Fruit fly (Drosophila melanogaster) whole organism, prepupa: ENCODE measurements around the gene RpL7-like.
A peak's percentile ranks its signal among the peaks of the same experiment; 100 is the strongest.

ENCODE experiments used
- CG10631 ChIP-seq: fragments of 200-800 bp; sonication (Bioruptor generic); optimal IDR thresholded peaks from 2 replicates; lab custom pipeline; 2016; ENCODE audit warnings: missing biosample characterization, missing genetic modification characterization
- CG10669 ChIP-seq: fragments of 200-800 bp; sonication (Bioruptor generic); optimal IDR thresholded peaks from 3 replicates; lab custom pipeline; 2018; ENCODE audit warnings: missing biosample characterization, mild to moderate bottlenecking, missing genetic modification characterization, moderate library complexity
- CG11294 ChIP-seq: fragments of 200-800 bp; sonication (Bioruptor generic); IDR thresholded peaks from 2 replicates; pipeline ENCODE4 v1.3.6; 2022; ENCODE audit warnings: missing biosample characterization, missing genetic modification characterization
- CG11902 ChIP-seq: fragments of 200-800 bp; sonication (Bioruptor generic); optimal IDR thresholded peaks from 3 replicates; lab custom pipeline; 2016; ENCODE audit warnings: missing biosample characterization, missing genetic modification characterization
- CG15336 ChIP-seq: fragments of 200-800 bp; sonication (Bioruptor generic); IDR thresholded peaks from 2 replicates; pipeline ENCODE4 v1.3.6; 2022; ENCODE audit warnings: missing biosample characterization, missing genetic modification characterization
- CG1621 ChIP-seq: fragments of 200-800 bp; sonication (Bioruptor generic); optimal IDR thresholded peaks from 3 replicates; lab custom pipeline; 2018; ENCODE audit warnings: missing biosample characterization, mild to moderate bottlenecking, missing genetic modification characterization
- CG3032 ChIP-seq: fragments of 200-800 bp; optimal IDR thresholded peaks from 2 replicates; lab custom pipeline; 2019; ENCODE audit warnings: missing biosample characterization, mild to moderate bottlenecking, missing genetic modification characterization, moderate library complexity
- CG31627 ChIP-seq: fragments of 200-800 bp; sonication (Bioruptor generic); optimal IDR thresholded peaks from 3 replicates; lab custom pipeline; 2016; ENCODE audit warnings: missing biosample characterization, missing genetic modification characterization
- CG32006 ChIP-seq: fragments of 200-800 bp; sonication (Bioruptor generic); optimal IDR thresholded peaks from 3 replicates; lab custom pipeline; 2017; ENCODE audit warnings: missing biosample characterization, mild to moderate bottlenecking, missing genetic modification characterization
- CG3919 ChIP-seq: fragments of 200-800 bp; sonication (Bioruptor generic); optimal IDR thresholded peaks from 3 replicates; lab custom pipeline; 2016; ENCODE audit warnings: missing biosample characterization, missing genetic modification characterization
- CG6163 ChIP-seq: fragments of 200-800 bp; sonication (Bioruptor generic); IDR thresholded peaks from 3 replicates; pipeline ENCODE4 v1.3.6; 2022; ENCODE audit warnings: missing biosample characterization, missing genetic modification characterization
- CG6276 ChIP-seq: fragments of 200-800 bp; sonication (Bioruptor generic); optimal IDR thresholded peaks from 2 replicates; lab custom pipeline; 2017; ENCODE audit warnings: missing biosample characterization, mild to moderate bottlenecking, missing genetic modification characterization
- CG6792 ChIP-seq: fragments of 200-800 bp; sonication (Bioruptor generic); optimal IDR thresholded peaks from 3 replicates; lab custom pipeline; 2016; ENCODE audit warnings: missing biosample characterization, missing genetic modification characterization
- CG6808 ChIP-seq: fragments of 200-800 bp; sonication (Bioruptor generic); optimal IDR thresholded peaks from 3 replicates; lab custom pipeline; 2017; ENCODE audit warnings: missing biosample characterization, missing genetic modification characterization, mild to moderate bottlenecking, moderate library complexity, missing genetic modification reagents
- CG6854 ChIP-seq: fragments of 200-800 bp; sonication (Bioruptor generic); optimal IDR thresholded peaks from 2 replicates; lab custom pipeline; 2017; ENCODE audit warnings: missing biosample characterization, mild to moderate bottlenecking, missing genetic modification characterization
- CG8119 ChIP-seq: fragments of 200-800 bp; sonication (Bioruptor generic); IDR thresholded peaks from 3 replicates; pipeline ENCODE4 v1.3.6; 2022; ENCODE audit warnings: missing biosample characterization, missing genetic modification characterization
- CG8632 ChIP-seq: fragments of 200-800 bp; sonication (Bioruptor generic); optimal IDR thresholded peaks from 3 replicates; lab custom pipeline; 2016; ENCODE audit warnings: missing biosample characterization, missing genetic modification characterization
- CG9139 ChIP-seq: fragments of 200-800 bp; sonication (Bioruptor generic); optimal IDR thresholded peaks from 3 replicates; lab custom pipeline; 2017; ENCODE audit warnings: missing biosample characterization, mild to moderate bottlenecking, missing genetic modification characterization
- Eip75B ChIP-seq: fragments of 200-800 bp; sonication (Bioruptor generic); optimal IDR thresholded peaks from 3 replicates; lab custom pipeline; 2016; ENCODE audit warnings: missing biosample characterization, missing genetic modification characterization
- Eip78C ChIP-seq: fragments of 200-800 bp; sonication (Bioruptor generic); peaks from one replicate; lab custom pipeline; 2016; ENCODE audit warnings: missing biosample characterization, missing genetic modification characterization
- Eip93F ChIP-seq: fragments of 200-800 bp; sonication (Bioruptor generic); optimal IDR thresholded peaks from 2 replicates; lab custom pipeline; 2016; ENCODE audit warnings: missing biosample characterization, mild to moderate bottlenecking, missing genetic modification characterization
- Ets96B ChIP-seq: fragments of 200-800 bp; optimal IDR thresholded peaks from 2 replicates; lab custom pipeline; 2019; ENCODE audit warnings: missing biosample characterization, mild to moderate bottlenecking, missing genetic modification characterization, moderate library complexity
- Gug ChIP-seq: fragments of 200-800 bp; sonication (Bioruptor generic); IDR thresholded peaks from 2 replicates; pipeline ENCODE4 v1.3.6; 2022; ENCODE audit warnings: missing biosample characterization, missing genetic modification characterization
- Hr38 ChIP-seq: sonication (Bioruptor generic); optimal IDR thresholded peaks from 2 replicates; lab custom pipeline; 2016; ENCODE audit warnings: missing biosample characterization, missing genetic modification characterization
- Hr39 ChIP-seq: fragments of 200-800 bp; sonication (Bioruptor generic); optimal IDR thresholded peaks from 2 replicates; lab custom pipeline; 2016; ENCODE audit warnings: missing biosample characterization, missing genetic modification characterization
- Lpt ChIP-seq: fragments of 200-800 bp; sonication (Bioruptor generic); optimal IDR thresholded peaks from 3 replicates; lab custom pipeline; 2016; ENCODE audit warnings: missing biosample characterization, missing genetic modification characterization
- Met ChIP-seq: fragments of 200-800 bp; sonication (Bioruptor generic); optimal IDR thresholded peaks from 3 replicates; lab custom pipeline; 2016; ENCODE audit warnings: missing biosample characterization, missing genetic modification characterization
- OdsH ChIP-seq: fragments of 200-800 bp; sonication (Bioruptor generic); optimal IDR thresholded peaks from 3 replicates; lab custom pipeline; 2016; ENCODE audit warnings: missing biosample characterization, missing genetic modification characterization
- Smox ChIP-seq: fragments of 200-800 bp; sonication (Bioruptor generic); optimal IDR thresholded peaks from 3 replicates; lab custom pipeline; 2016; ENCODE audit warnings: missing biosample characterization, missing genetic modification characterization
- Sox102F ChIP-seq: fragments of 200-800 bp; sonication (Bioruptor generic); optimal IDR thresholded peaks from 2 replicates; lab custom pipeline; 2016; ENCODE audit warnings: missing biosample characterization, mild to moderate bottlenecking, missing genetic modification characterization
- Sox14 ChIP-seq: fragments of 200-800 bp; sonication (Bioruptor generic); optimal IDR thresholded peaks from 3 replicates; lab custom pipeline; 2016; ENCODE audit warnings: missing biosample characterization, missing genetic modification characterization
- achi ChIP-seq: fragments of 200-800 bp; sonication (Bioruptor generic); optimal IDR thresholded peaks from 3 replicates; lab custom pipeline; 2016; ENCODE audit warnings: missing biosample characterization, missing genetic modification characterization
- cyc ChIP-seq: fragments of 200-800 bp; sonication (Bioruptor generic); optimal IDR thresholded peaks from 3 replicates; lab custom pipeline; 2016; ENCODE audit warnings: missing biosample characterization, missing genetic modification characterization
- dac ChIP-seq: fragments of 200-800 bp; sonication (Bioruptor generic); optimal IDR thresholded peaks from 2 replicates; lab custom pipeline; 2017; ENCODE audit warnings: missing biosample characterization, mild to moderate bottlenecking, missing genetic modification characterization
- dsx ChIP-seq: fragments of 200-800 bp; optimal IDR thresholded peaks from 3 replicates; lab custom pipeline; 2019; ENCODE audit warnings: missing biosample characterization, mild to moderate bottlenecking, missing genetic modification characterization, moderate library complexity; ENCODE audit not compliant: poor library complexity, severe bottlenecking
- eg ChIP-seq: fragments of 200-800 bp; sonication (Bioruptor generic); IDR thresholded peaks from 3 replicates; pipeline ENCODE4 v1.3.6; 2022; ENCODE audit warnings: missing biosample characterization, missing genetic modification characterization
- esn ChIP-seq: fragments of 200-800 bp; sonication (Bioruptor generic); optimal IDR thresholded peaks from 2 replicates; lab custom pipeline; 2016; ENCODE audit warnings: missing biosample characterization, mild to moderate bottlenecking, missing genetic modification characterization, moderate library complexity
- fd59A ChIP-seq: fragments of 200-800 bp; sonication (Bioruptor generic); optimal IDR thresholded peaks from 2 replicates; lab custom pipeline; 2017; ENCODE audit warnings: missing biosample characterization, mild to moderate bottlenecking, missing genetic modification characterization, missing genetic modification reagents
- fd85E ChIP-seq: fragments of 200-800 bp; sonication (Bioruptor generic); optimal IDR thresholded peaks from 3 replicates; lab custom pipeline; 2016; ENCODE audit warnings: missing biosample characterization, missing genetic modification characterization
- net ChIP-seq: fragments of 200-800 bp; sonication (Bioruptor generic); optimal IDR thresholded peaks from 3 replicates; lab custom pipeline; 2016; ENCODE audit warnings: missing biosample characterization, missing genetic modification characterization
- pdm3 ChIP-seq: fragments of 200-800 bp; sonication (Bioruptor generic); optimal IDR thresholded peaks from 3 replicates; lab custom pipeline; 2016; ENCODE audit warnings: missing biosample characterization, missing genetic modification characterization
- spab ChIP-seq: fragments of 200-800 bp; sonication (Bioruptor generic); optimal IDR thresholded peaks from 2 replicates; lab custom pipeline; 2017; ENCODE audit warnings: missing biosample characterization, mild to moderate bottlenecking, missing genetic modification characterization, missing genetic modification reagents
- ss ChIP-seq, 2 experiments: fragments of 200-800 bp; sonication (Bioruptor generic); optimal IDR thresholded peaks; 2 replicates in 1 of 2; 3 replicates in 1 of 2; lab custom pipeline; 2017 to 2018; ENCODE audit warnings: mild to moderate bottlenecking in 2 of 2, missing biosample characterization in 2 of 2, missing genetic modification characterization in 2 of 2, moderate library complexity in 1 of 2
- svp ChIP-seq: fragments of 200-800 bp; sonication (Bioruptor generic); peaks from one replicate; lab custom pipeline; 2016; ENCODE audit warnings: missing biosample characterization, missing genetic modification characterization
- topi ChIP-seq: fragments of 200-800 bp; sonication (Bioruptor generic); optimal IDR thresholded peaks from 3 replicates; lab custom pipeline; 2016; ENCODE audit warnings: missing biosample characterization, missing genetic modification characterization
- vri ChIP-seq: fragments of 200-800 bp; sonication (Bioruptor generic); optimal IDR thresholded peaks from 3 replicates; lab custom pipeline; 2016; ENCODE audit warnings: missing biosample characterization, mild to moderate bottlenecking, missing genetic modification characterization

RpL7-like gene

DNA sequence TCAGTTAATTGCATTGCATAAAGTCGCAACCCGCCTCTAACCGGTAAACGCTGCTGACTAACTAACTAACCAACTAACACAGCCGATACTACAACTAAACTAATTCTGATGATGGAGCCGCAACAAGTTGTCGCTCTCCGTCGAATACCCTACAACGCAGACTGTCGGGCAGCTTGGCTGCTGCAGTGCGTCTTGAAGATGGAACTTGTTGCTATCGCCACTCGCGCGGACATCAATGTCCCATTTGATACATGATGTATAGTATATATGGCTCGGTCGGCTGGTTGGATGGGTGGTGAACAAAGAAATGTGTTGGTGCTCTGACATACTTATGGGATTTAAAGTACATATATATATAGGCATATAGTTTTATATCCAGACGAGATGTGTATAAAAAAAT is 30.6 kb upstream of the RpL7-like start (continued):
- peak; percentile 40 for TF ChIP-seq CG1621 (tag; lab: Kevin White, UChicago)
- TF ChIP-seq spab (GFP tag; lab: Kevin White, UChicago) = peak; percentile 27
- peak; percentile 41 for TF ChIP-seq dsx (GFP tag; lab: Kevin White, UChicago)
- TF ChIP-seq CG32006 (GFP tag; lab: Kevin White, UChicago) = peak; percentile 7
- TF ChIP-seq CG6276 (GFP tag; lab: Kevin White, UChicago) = peak; percentile 55
- TF ChIP-seq CG31627 (GFP tag; lab: Kevin White, UChicago) = peak; percentile 31
- TF ChIP-seq cyc = peak; percentile 17
- no peak for TF ChIP-seq CG8119 (GFP tag; lab: Robert Waterston, UW)
- peak; percentile 4 for TF ChIP-seq Sox102F (GFP tag; lab: Kevin White, UChicago)
- TF ChIP-seq eg (GFP tag; lab: Robert Waterston, UW) = peak; percentile 70; the same call in 2 of the 3 replicates
- TF ChIP-seq Hr39 (GFP tag; lab: Kevin White, UChicago) = no peak
- TF ChIP-seq Sox14 (GFP tag; lab: Kevin White, UChicago) = peak; percentile 61
- TF ChIP-seq Eip78C (GFP tag; lab: Kevin White, UChicago) = peak; percentile 77
- TF ChIP-seq Ets96B = peak; percentile 21
- peak; percentile 35 to 44 for TF ChIP-seq ss (GFP tag; optimal IDR thresholded peaks at IDR 0.05; lab: Kevin White, UChicago)
- TF ChIP-seq, all 60 proteins: peak for 28

DNA sequence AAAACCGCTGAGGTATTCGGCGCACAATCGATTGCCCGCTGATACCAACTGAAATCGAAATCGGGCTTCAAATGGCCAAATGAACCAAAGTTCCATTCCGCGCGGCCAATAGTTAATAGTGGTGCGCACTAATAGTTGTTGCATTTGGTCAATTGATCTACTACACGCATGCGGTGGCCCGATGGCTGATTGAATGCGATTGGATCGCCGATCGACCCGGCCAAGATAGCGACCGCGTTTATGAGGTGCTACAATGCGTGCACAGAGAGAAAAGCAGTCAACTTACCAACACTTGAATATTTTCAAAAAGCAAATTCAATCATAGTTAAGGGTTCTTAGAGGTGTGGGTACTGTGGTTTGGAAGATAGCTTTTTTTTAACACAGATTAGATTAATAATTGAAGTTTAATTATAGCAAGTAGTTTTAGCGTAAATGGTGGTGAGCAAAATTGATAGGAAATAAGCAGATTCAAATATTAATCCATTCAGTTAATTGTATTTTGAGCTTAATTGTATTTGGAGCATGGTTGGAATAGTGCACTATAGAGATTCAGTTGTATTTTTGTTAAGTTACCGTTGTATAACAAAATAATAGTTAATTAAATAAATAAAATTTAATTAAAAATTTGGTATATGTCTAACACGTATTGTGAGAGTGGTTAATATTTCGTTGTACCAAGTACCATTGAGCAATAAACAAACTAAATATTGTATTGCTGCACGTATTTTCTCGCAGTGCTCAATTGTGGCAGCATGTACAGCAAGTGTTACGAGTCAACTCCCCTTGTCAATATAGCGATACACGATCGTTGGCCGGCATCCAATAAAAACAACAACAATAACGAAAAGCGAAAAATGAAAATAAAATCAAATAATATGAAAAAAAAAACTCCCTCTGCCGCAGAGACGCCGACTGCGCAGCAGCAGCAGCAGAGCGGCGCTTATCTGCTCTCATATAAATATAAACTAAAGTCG is 29.4 kb upstream of the RpL7-like start:
- TF ChIP-seq Hr38 (GFP tag; lab: Kevin White, UChicago) (no peak), CG3032 (tag; lab: Kevin White, UChicago) (peak; percentile 78), CG11294 (GFP tag; lab: Robert Waterston, UW) (peak; percentile 43), Gug (GFP tag; lab: Robert Waterston, UW) (peak; percentile 56), CG6854 (peak; percentile 65), CG9139 (peak; percentile 91), Sox14 (GFP tag; lab: Kevin White, UChicago) (peak; percentile 68), CG8632 (GFP tag; lab: Kevin White, UChicago) (peak; percentile 80), svp (GFP tag; lab: Kevin White, UChicago) (peak; percentile 87), net (GFP tag; lab: Kevin White, UChicago) (peak; percentile 60), esn (peak; percentile 84), Eip93F (GFP tag; lab: Kevin White, UChicago) (peak; percentile 29), CG6163 (GFP tag; lab: Robert Waterston, UW) (peak; percentile 79; the same call in 2 of the 3 replicates), Lpt (no peak), OdsH (GFP tag; lab: Kevin White, UChicago) (peak; percentile 72), CG10631 (GFP tag; lab: Kevin White, UChicago) (peak; percentile 82), topi (GFP tag; lab: Kevin White, UChicago) (peak; percentile 75), CG32006 (GFP tag; lab: Kevin White, UChicago) (peak; percentile 92), CG6792 (GFP tag; lab: Kevin White, UChicago) (peak; percentile 68), spab (GFP tag; lab: Kevin White, UChicago) (peak; percentile 75), Met (GFP tag; lab: Kevin White, UChicago) (peak; percentile 64), CG1621 (tag; lab: Kevin White, UChicago) (peak; percentile 46), dac (no peak), Smox (GFP tag; lab: Kevin White, UChicago) (peak; percentile 65), Eip75B (peak; percentile 1), pdm3 (GFP tag; lab: Kevin White, UChicago) (peak; percentile 71), CG15336 (GFP tag; lab: Robert Waterston, UW) (peak; percentile 67), Ets96B (peak; percentile 77), vri (GFP tag; lab: Kevin White, UChicago) (peak; percentile 68), CG11902 (GFP tag; lab: Kevin White, UChicago) (peak; percentile 65), CG6808 (GFP tag; lab: Kevin White, UChicago) (peak; percentile 85), fd59A (GFP tag; lab: Kevin White, UChicago) (peak; percentile 71), Sox102F (GFP tag; lab: Kevin White, UChicago) (peak; percentile 43), fd85E (GFP tag; lab: Kevin White, UChicago) (no peak), CG10669 (peak; percentile 70), CG3919 (GFP tag; lab: Kevin White, UChicago) (peak; percentile 80), achi (GFP tag; lab: Kevin White, UChicago) (peak; percentile 75), CG31627 (GFP tag; lab: Kevin White, UChicago) (peak; percentile 74)
